Worm (Caenorhabditis elegans) whole organism, midembryonic: ENCODE measurements around the gene daf-15.

Experiments used
- T22C8.4 ChIP-seq: fragments of 200-800 bp; sonication (Bioruptor generic); IDR thresholded peaks from 2 replicates; pipeline ENCODE4 v1.3.6; 2022; ENCODE audit warnings: missing genetic modification characterization, missing compliant biosample characterization
- cog-1 ChIP-seq: sonication (generic microtip); optimal IDR thresholded peaks from 2 replicates; lab custom pipeline; 2016; ENCODE audit warnings: missing genetic modification characterization, missing compliant biosample characterization
- flt-1 ChIP-seq: fragments of 200-800 bp; sonication (Bioruptor generic); IDR thresholded peaks from 2 replicates; pipeline ENCODE4 v1.3.6; 2022; ENCODE audit warnings: missing genetic modification characterization, missing compliant biosample characterization
- klf-2 ChIP-seq: fragments of 200-800 bp; sonication (Bioruptor generic); conservative IDR thresholded peaks from 2 replicates; pipeline ENCODE4 v1.3.6; 2022; ENCODE audit warnings: missing genetic modification reagents, missing genetic modification characterization, missing compliant biosample characterization
- med-1 ChIP-seq: sonication (generic microtip); optimal IDR thresholded peaks from 2 replicates; lab custom pipeline; 2017; ENCODE audit warnings: missing genetic modification characterization, mild to moderate bottlenecking, missing compliant biosample characterization, antibody characterized with exemption, missing genetic modification reagents; ENCODE audit not compliant: insufficient read depth
- ref-1 ChIP-seq: fragments of 200-800 bp; sonication (Bioruptor generic); conservative IDR thresholded peaks from 2 replicates; pipeline ENCODE4 v1.3.6; 2022; ENCODE audit warnings: missing genetic modification reagents, missing genetic modification characterization, missing compliant biosample characterization
- tab-1 ChIP-seq: fragments of 200-800 bp; sonication (Bioruptor generic); IDR thresholded peaks from 2 replicates; pipeline ENCODE4 v1.3.6; 2022; ENCODE audit warnings: missing genetic modification characterization, missing compliant biosample characterization
- ztf-23 ChIP-seq: fragments of 200-800 bp; sonication (Bioruptor generic); IDR thresholded peaks from 2 replicates; pipeline ENCODE4 v1.3.6; 2022; ENCODE audit warnings: missing genetic modification reagents, missing genetic modification characterization, missing compliant biosample characterization
- ztf-29 ChIP-seq: fragments of 200-800 bp; sonication (Bioruptor generic); IDR thresholded peaks from 2 replicates; pipeline ENCODE4 v1.3.6; 2022; ENCODE audit warnings: missing genetic modification reagents, missing genetic modification characterization, missing compliant biosample characterization

daf-15 gene

ce11 chrIV:9410766-9411165, 24.8 kb downstream of the daf-15 start:
- TF ChIP-seq tab-1, result 0 out of 2 replicates have a peak, but pooled peaks have one; percentile 16

DNA sequence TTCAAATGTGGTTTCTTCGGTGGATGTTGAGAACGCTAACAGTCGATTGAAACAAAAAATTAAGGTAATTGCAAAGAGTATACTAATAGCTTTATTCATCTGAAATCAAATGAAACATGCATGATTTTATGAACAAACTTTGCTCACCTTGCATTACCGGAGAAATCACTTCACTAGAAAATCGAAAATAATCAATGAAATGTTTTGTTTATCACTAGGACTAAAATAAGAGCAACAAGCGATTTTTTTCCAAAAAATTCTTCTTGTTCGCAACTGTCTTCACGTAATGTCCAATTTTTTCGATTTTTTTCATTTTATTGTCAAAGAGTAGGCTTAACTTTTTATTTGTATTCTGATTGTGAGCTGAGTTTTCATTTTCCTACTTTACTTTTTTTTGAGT, 36.4 kb downstream of the daf-15 start, which contains the start of gene F56D5.9:
Gene F56D5.9, minus strand, starts transcription at position 101 of the 400 bp plus-strand sequence.
- TF ChIP-seq flt-1 (GFP tag; lab: Robert Waterston, UW) (no peak), ref-1 (no peak), cog-1 (tag; lab: Kevin White, UChicago) (no peak), klf-2 (GFP tag; lab: Robert Waterston, UW) (no peak), tab-1 (no peak), T22C8.4 (GFP tag; lab: Robert Waterston, UW) (no peak), ztf-23 (no peak), med-1 (no peak), ztf-29 (no peak)

DNA sequence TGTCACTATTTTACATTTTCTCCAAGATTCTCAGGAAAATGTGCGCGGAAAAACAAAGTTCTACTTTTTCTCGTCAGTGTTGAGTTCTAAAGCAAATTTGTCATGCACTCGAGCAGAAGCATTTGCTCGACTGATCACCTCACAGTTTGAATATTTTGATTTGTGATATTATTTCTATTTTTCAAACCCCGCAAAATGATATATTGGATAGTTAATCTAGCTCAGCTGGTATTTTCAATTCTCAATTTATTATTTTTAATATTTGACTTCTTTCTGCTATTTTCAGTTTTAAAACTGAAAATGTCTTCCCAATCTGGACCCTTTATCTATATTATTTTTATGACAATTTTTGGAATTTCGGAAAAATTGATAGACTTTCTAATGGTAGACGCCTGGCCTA, 37.1 kb downstream of the daf-15 start, which contains the start of gene srxa-2:
Gene srxa-2, plus strand, starts transcription at position 301 of the 400 bp plus-strand sequence.
- TF ChIP-seq ztf-29 (no peak), T22C8.4 (GFP tag; lab: Robert Waterston, UW) (no peak), ref-1 (no peak), ztf-23 (no peak), med-1 (no peak), klf-2 (GFP tag; lab: Robert Waterston, UW) (no peak), tab-1 (no peak), cog-1 (tag; lab: Kevin White, UChicago) (no peak), flt-1 (GFP tag; lab: Robert Waterston, UW) (no peak)

ce11 chrIV:9427959-9428358, 42.0 kb downstream of the daf-15 start, which contains the start of gene F59B8.1:
Gene F59B8.1, plus strand, starts transcription at chrIV:9428259.
- no peak for TF ChIP-seq ztf-29

DNA sequence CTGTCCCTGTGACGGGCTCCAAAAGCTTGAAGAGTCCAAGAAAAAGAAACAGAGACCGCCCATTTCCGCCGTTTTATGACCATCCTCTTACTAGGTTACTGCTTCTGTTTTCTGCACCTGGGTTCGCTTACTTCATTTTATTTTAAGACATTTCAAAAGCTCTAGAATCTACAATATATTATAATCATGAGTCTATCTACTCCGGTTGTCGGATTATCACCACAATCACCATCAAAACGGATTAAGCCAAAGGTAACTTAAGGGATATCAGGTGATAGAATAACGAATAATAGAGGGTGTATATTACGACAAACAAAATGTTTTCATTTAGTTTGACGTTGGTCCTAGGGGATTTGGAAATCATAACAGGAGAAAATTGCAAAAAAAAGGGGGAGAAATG, 46.3 kb downstream of the daf-15 start:
- TF ChIP-seq ztf-29, result no peak
- TF ChIP-seq ref-1, result no peak
- TF ChIP-seq ztf-23, result no peak
- TF ChIP-seq cog-1 (tag; lab: Kevin White, UChicago), result no peak
- no peak for TF ChIP-seq med-1
- TF ChIP-seq klf-2 (GFP tag; lab: Robert Waterston, UW), result no peak
- no peak for TF ChIP-seq T22C8.4 (GFP tag; lab: Robert Waterston, UW)
- no peak for TF ChIP-seq tab-1
- TF ChIP-seq flt-1 (GFP tag; lab: Robert Waterston, UW), result no peak

DNA sequence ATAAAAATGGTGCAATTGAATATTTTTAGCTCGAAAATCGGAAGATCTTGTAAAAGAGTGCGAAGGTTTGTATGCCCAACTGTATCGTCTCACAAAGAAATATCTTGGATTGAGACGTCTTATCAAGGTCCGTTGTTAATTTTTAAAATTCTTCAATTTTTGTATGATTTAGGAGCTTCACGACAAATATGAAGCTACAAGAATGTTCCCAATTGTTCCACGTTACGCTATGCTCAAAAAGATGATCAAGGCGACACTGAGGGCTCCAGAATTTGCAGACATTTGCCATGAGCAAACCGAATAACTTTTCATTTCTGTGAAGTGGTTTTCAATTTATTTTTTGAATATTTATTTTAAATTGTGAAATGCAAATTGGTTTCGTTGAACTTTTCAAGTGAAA, 52.7 kb downstream of the daf-15 start:
- TF ChIP-seq flt-1 (GFP tag; lab: Robert Waterston, UW) (no peak), cog-1 (tag; lab: Kevin White, UChicago) (no peak)

DNA sequence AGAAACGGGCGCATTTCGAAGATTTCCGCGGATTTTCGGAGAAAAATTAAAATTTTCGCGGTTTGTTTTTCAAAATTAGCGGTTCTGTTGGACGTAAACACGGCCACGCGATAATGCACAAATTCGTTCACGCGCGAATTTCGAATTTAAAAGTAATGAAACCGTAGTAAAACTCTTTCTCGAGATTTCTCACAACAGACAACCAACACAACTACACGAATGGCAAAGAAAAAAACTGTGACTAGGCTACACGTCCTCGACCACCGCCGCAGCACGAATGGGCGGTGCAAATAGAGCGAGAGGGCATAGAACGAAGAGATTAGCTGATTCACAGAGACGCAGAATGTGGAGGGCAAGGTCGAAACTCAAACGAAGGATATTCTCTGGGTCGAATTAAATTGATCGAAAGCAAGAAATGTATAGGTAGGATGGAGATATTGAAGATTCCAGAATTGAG, 54.9 kb downstream of the daf-15 start, which contains the start of gene idh-1:
Gene idh-1, minus strand, starts transcription at position 228 of the 457 bp plus-strand sequence.
- no peak for TF ChIP-seq ztf-29

DNA sequence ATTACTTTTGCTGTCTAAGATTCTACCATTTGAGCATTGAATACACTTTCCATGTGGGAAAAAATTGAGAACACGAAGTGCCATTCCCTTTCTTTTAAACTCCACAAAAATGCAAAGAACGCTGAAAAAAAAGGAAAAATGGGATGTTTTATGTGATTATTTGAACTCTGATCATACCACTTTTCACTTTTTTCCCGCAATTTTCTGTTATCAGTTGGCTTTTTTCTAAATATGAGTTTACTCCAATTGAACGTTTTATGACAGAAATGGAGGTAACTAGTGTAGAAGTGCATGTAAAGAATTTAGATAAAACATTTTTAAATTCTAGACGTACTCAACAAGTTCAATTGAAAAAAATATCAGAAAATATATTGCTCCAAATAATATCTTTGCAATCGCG, 55.4 kb downstream of the daf-15 start:
- TF ChIP-seq flt-1 (GFP tag; lab: Robert Waterston, UW), result no peak
- TF ChIP-seq med-1, result no peak
- TF ChIP-seq ref-1, result no peak
- no peak for TF ChIP-seq T22C8.4 (GFP tag; lab: Robert Waterston, UW)
- no peak for TF ChIP-seq cog-1 (tag; lab: Kevin White, UChicago)
- no peak for TF ChIP-seq ztf-23
- no peak for TF ChIP-seq klf-2 (GFP tag; lab: Robert Waterston, UW)
- TF ChIP-seq tab-1, result no peak
- no peak for TF ChIP-seq ztf-29

ce11 chrIV:9442106-9442532, 56.1 kb downstream of the daf-15 start:
- TF ChIP-seq klf-2 (GFP tag; lab: Robert Waterston, UW) (0 out of 2 replicates have a peak, but pooled peaks have one; percentile 21), T22C8.4 (GFP tag; lab: Robert Waterston, UW) (no peak), cog-1 (tag; lab: Kevin White, UChicago) (no peak)

DNA sequence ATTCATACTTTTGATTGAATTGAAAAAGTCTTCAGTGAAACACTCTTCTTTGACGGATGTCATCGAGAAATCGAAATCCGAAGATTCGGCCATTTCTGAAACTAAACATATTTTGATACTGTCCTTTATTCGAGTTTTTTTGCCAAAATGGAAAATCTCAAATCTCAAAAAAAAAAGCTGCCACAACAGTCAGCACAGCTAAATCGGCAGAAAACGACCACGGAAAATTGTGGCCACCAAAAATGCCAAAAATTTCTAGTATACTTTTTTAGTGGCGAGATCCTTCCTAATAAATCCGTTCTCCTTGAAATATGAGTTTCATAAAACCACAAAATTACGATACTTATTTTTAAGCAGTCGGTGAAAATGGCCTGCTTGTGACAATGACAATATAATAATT, 57.9 kb downstream of the daf-15 start, which contains the start of gene F38E11.9:
Gene F38E11.9, minus strand, starts transcription at position 101 of the 400 bp plus-strand sequence.
- TF ChIP-seq tab-1 (no peak), klf-2 (GFP tag; lab: Robert Waterston, UW) (no peak), T22C8.4 (GFP tag; lab: Robert Waterston, UW) (no peak), ztf-29 (no peak), cog-1 (tag; lab: Kevin White, UChicago) (no peak), ztf-23 (no peak), ref-1 (no peak), med-1 (no peak), flt-1 (GFP tag; lab: Robert Waterston, UW) (no peak)
